Worm (Caenorhabditis elegans) whole organism, young adult: ENCODE measurements around the gene rpl-7A.

Source experiments
- C06A6.2 ChIP-seq: fragments of 200-800 bp; sonication (Bioruptor generic); conservative IDR thresholded peaks from 2 replicates; pipeline ENCODE4 v1.3.6; 2022; ENCODE audit warnings: missing genetic modification characterization, missing compliant biosample characterization
- F23B12.7 ChIP-seq: sonication (generic microtip); optimal IDR thresholded peaks from 2 replicates; lab custom pipeline; 2017; ENCODE audit warnings: missing genetic modification characterization, mild to moderate bottlenecking, missing compliant biosample characterization, antibody characterized with exemption, moderate library complexity; ENCODE audit not compliant: insufficient read depth
- T07F8.4 ChIP-seq: sonication (generic microtip); optimal IDR thresholded peaks from 2 replicates; lab custom pipeline; 2016; ENCODE audit warnings: mild to moderate bottlenecking, missing genetic modification characterization, moderate library complexity, missing compliant biosample characterization
- Y67H2A.10 ChIP-seq: fragments of 200-800 bp; sonication (Bioruptor generic); conservative IDR thresholded peaks from 2 replicates; pipeline ENCODE4 v1.3.6; 2022; ENCODE audit warnings: missing genetic modification reagents, missing genetic modification characterization, missing compliant biosample characterization
- ceh-40 ChIP-seq: fragments of 200-800 bp; sonication (Bioruptor generic); IDR thresholded peaks from 2 replicates; pipeline ENCODE4 v1.3.6; 2022; ENCODE audit warnings: missing genetic modification characterization, missing compliant biosample characterization
- dox-1 ChIP-seq: fragments of 200-800 bp; sonication (Bioruptor generic); IDR thresholded peaks from 2 replicates; pipeline ENCODE4 v1.3.6; 2022; ENCODE audit warnings: missing genetic modification reagents, missing genetic modification characterization, missing compliant biosample characterization
- nfya-1 ChIP-seq: sonication (generic microtip); optimal IDR thresholded peaks from 2 replicates; lab custom pipeline; 2017; ENCODE audit warnings: antibody characterized with exemption, missing compliant biosample characterization, missing genetic modification characterization, borderline replicate concordance; ENCODE audit not compliant: insufficient read depth
- rec-8 ChIP-seq, 2 experiments: sonication (generic microtip); optimal IDR thresholded peaks; 2 replicates each; lab custom pipeline; 2016; ENCODE audit warnings: mild to moderate bottlenecking in 2 of 2, missing genetic modification characterization in 2 of 2, missing genetic modification reagents in 2 of 2, missing genotype in 2 of 2, missing biosample characterization in 1 of 2, missing compliant biosample characterization in 1 of 2, moderate library complexity in 1 of 2
- snpc-4 ChIP-seq, 5 experiments: fragments of 150-350 bp in 1 of 5; sonication (generic microtip) in 4 of 5; optimal IDR thresholded peaks; 2 replicates each; lab custom pipeline; 2014 to 2018; ENCODE audit warnings: missing genetic modification characterization in 5 of 5, missing biosample characterization in 3 of 5, antibody characterized with exemption in 2 of 5, mild to moderate bottlenecking in 2 of 5, missing compliant biosample characterization in 2 of 5, missing genotype in 2 of 5, moderate library complexity in 2 of 5, missing genetic modification reagents in 1 of 5
- tbx-9 ChIP-seq: sonication (generic microtip); optimal IDR thresholded peaks from 2 replicates; lab custom pipeline; 2016; ENCODE audit warnings: borderline replicate concordance, missing genetic modification characterization, inconsistent platforms, missing compliant biosample characterization
- tlf-1 ChIP-seq: fragments of 200-800 bp; sonication (Bioruptor generic); optimal IDR thresholded peaks from 2 replicates; lab custom pipeline; 2018; ENCODE audit warnings: mild to moderate bottlenecking, missing genetic modification characterization, missing compliant biosample characterization
- unc-130 ChIP-seq: sonication (generic microtip); optimal IDR thresholded peaks from 2 replicates; lab custom pipeline; 2016; ENCODE audit warnings: missing genetic modification reagents, missing genetic modification characterization, missing compliant biosample characterization
- unc-62 ChIP-seq: fragments of 150-350 bp; optimal IDR thresholded peaks from 2 replicates; lab custom pipeline; 2014; ENCODE audit warnings: missing biosample characterization, missing genetic modification reagents, missing genetic modification characterization
- ztf-22 ChIP-seq: fragments of 200-800 bp; sonication (Bioruptor generic); optimal IDR thresholded peaks from 2 replicates; lab custom pipeline; 2018; ENCODE audit warnings: mild to moderate bottlenecking, missing genetic modification characterization, moderate library complexity, missing compliant biosample characterization

DNA sequence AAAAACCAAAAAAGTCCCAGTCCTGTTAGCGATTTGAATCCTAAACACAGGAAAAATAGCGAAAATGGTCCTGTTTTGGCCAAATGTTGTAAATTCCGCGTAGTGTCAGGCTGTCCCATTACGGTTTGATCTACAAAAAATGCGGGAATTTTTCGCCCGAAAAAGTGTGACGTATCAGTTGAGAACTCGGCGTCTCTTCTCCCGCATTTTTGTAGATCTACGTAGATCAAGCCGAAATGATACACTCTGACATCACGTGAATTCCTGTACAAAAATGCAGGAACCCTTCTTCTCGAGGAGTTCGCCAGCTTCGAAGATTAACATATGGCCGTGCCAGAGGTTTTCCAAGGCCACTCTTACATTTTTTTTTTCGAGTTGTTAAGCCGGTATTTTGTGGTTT lies 5.2 kb upstream of the rpl-7A start:
- TF ChIP-seq nfya-1 (tag; lab: Kevin White, UChicago) = no peak
- no peak for TF ChIP-seq ceh-40 (GFP tag; lab: Robert Waterston, UW)
- TF ChIP-seq T07F8.4 = no peak
- TF ChIP-seq unc-130 (GFP tag; lab: Kevin White, UChicago) = no peak
- TF ChIP-seq tbx-9 = no peak
- no peak for TF ChIP-seq unc-62 (GFP tag; lab: Kevin White, UChicago)
- TF ChIP-seq ztf-22 (GFP tag; lab: Kevin White, UChicago) = no peak
- TF ChIP-seq tlf-1 (GFP tag; lab: Kevin White, UChicago) = no peak
- TF ChIP-seq rec-8 (tag; optimal IDR thresholded peaks at IDR 0.05; lab: Kevin White, UChicago) = no peak
- no peak for TF ChIP-seq Y67H2A.10 (GFP tag; lab: Robert Waterston, UW)
- TF ChIP-seq snpc-4 (GFP tag; optimal IDR thresholded peaks at IDR 0.05; lab: Kevin White, UChicago) = no peak
- no peak for TF ChIP-seq snpc-4 (tag; optimal IDR thresholded peaks at IDR 0.05; lab: Kevin White, UChicago)
- no peak for TF ChIP-seq C06A6.2 (GFP tag; lab: Robert Waterston, UW)
- TF ChIP-seq F23B12.7 (tag; lab: Kevin White, UChicago) = no peak
- no peak for TF ChIP-seq dox-1 (GFP tag; lab: Robert Waterston, UW)
